Worm (Caenorhabditis elegans) whole organism, young adult: ENCODE results near the gene ttr-8.

Experiments
- B0035.1 ChIP-seq: sonication (generic microtip); optimal IDR thresholded peaks from 2 replicates; lab custom pipeline; 2016; ENCODE audit warnings: missing genetic modification characterization, mild to moderate bottlenecking, missing compliant biosample characterization, missing genotype, missing genetic modification reagents
- C17E4.6 ChIP-seq: fragments of 200-800 bp; sonication (Bioruptor generic); IDR thresholded peaks from 2 replicates; pipeline ENCODE4 v1.3.6; 2022; ENCODE audit warnings: missing genetic modification reagents, missing genetic modification characterization, missing compliant biosample characterization
- F23B12.7 ChIP-seq: sonication (generic microtip); optimal IDR thresholded peaks from 2 replicates; lab custom pipeline; 2017; ENCODE audit warnings: missing genetic modification characterization, mild to moderate bottlenecking, missing compliant biosample characterization, antibody characterized with exemption, moderate library complexity; ENCODE audit not compliant: insufficient read depth
- F49E8.2 ChIP-seq: sonication (generic microtip); optimal IDR thresholded peaks from 3 replicates; lab custom pipeline; 2017; ENCODE audit warnings: missing genetic modification characterization, mild to moderate bottlenecking, missing compliant biosample characterization, antibody characterized with exemption, moderate library complexity; ENCODE audit not compliant: insufficient read depth
- F55B11.4 ChIP-seq: sonication (generic microtip); optimal IDR thresholded peaks from 2 replicates; lab custom pipeline; 2016; ENCODE audit warnings: missing compliant biosample characterization, missing genetic modification characterization, borderline replicate concordance; ENCODE audit not compliant: insufficient read depth
- F57A8.1 ChIP-seq: fragments of 200-800 bp; sonication (Bioruptor generic); optimal IDR thresholded peaks from 2 replicates; lab custom pipeline; 2018; ENCODE audit warnings: mild to moderate bottlenecking, missing genetic modification characterization, moderate library complexity, missing compliant biosample characterization
- F57C9.4 ChIP-seq: sonication (generic microtip); optimal IDR thresholded peaks from 2 replicates; lab custom pipeline; 2017; ENCODE audit warnings: mild to moderate bottlenecking, missing genetic modification characterization, missing compliant biosample characterization
- T07F8.4 ChIP-seq: sonication (generic microtip); optimal IDR thresholded peaks from 2 replicates; lab custom pipeline; 2016; ENCODE audit warnings: mild to moderate bottlenecking, missing genetic modification characterization, moderate library complexity, missing compliant biosample characterization
- Y67H2A.10 ChIP-seq: fragments of 200-800 bp; sonication (Bioruptor generic); conservative IDR thresholded peaks from 2 replicates; pipeline ENCODE4 v1.3.6; 2022; ENCODE audit warnings: missing genetic modification reagents, missing genetic modification characterization, missing compliant biosample characterization
- ZK185.1 ChIP-seq: sonication (generic microtip); optimal IDR thresholded peaks from 2 replicates; lab custom pipeline; 2016; ENCODE audit warnings: mild to moderate bottlenecking, missing genetic modification characterization, missing compliant biosample characterization; ENCODE audit not compliant: poor library complexity, severe bottlenecking
- attf-3 ChIP-seq: fragments of 200-800 bp; sonication (Bioruptor generic); conservative IDR thresholded peaks from 2 replicates; pipeline ENCODE4 v1.3.6; 2022; ENCODE audit warnings: missing genetic modification reagents, missing genetic modification characterization, missing compliant biosample characterization
- attf-6 ChIP-seq: fragments of 200-800 bp; sonication (Bioruptor generic); IDR thresholded peaks from 2 replicates; pipeline ENCODE4 v1.3.6; 2022; ENCODE audit warnings: missing genetic modification reagents, missing genetic modification characterization, missing compliant biosample characterization
- chd-7 ChIP-seq: sonication (generic microtip); optimal IDR thresholded peaks from 2 replicates; lab custom pipeline; 2016; ENCODE audit warnings: mild to moderate bottlenecking, missing genetic modification characterization, moderate library complexity, missing compliant biosample characterization
- die-1 ChIP-seq: sonication (generic microtip); optimal IDR thresholded peaks from 2 replicates; lab custom pipeline; 2016; ENCODE audit warnings: missing genotype, mild to moderate bottlenecking, missing genetic modification characterization, missing compliant biosample characterization
- egl-18 ChIP-seq: fragments of 200-800 bp; sonication (Bioruptor generic); IDR thresholded peaks from 2 replicates; pipeline ENCODE4 v1.3.6; 2022; ENCODE audit warnings: missing genetic modification reagents, missing genetic modification characterization, missing compliant biosample characterization
- ets-4 ChIP-seq: fragments of 200-800 bp; sonication (Bioruptor generic); optimal IDR thresholded peaks from 2 replicates; lab custom pipeline; 2018; ENCODE audit warnings: mild to moderate bottlenecking, missing genetic modification characterization, missing compliant biosample characterization
- gei-17 ChIP-seq: fragments of 200-800 bp; sonication (Bioruptor generic); optimal IDR thresholded peaks from 2 replicates; lab custom pipeline; 2018; ENCODE audit warnings: mild to moderate bottlenecking, missing genetic modification characterization, missing compliant biosample characterization
- hlh-12 ChIP-seq: sonication (generic microtip); optimal IDR thresholded peaks from 2 replicates; lab custom pipeline; 2016; ENCODE audit warnings: missing genetic modification characterization, missing compliant biosample characterization
- hlh-26 ChIP-seq: fragments of 200-800 bp; sonication (Bioruptor generic); conservative IDR thresholded peaks from 2 replicates; pipeline ENCODE4 v1.3.6; 2022; ENCODE audit warnings: missing genetic modification reagents, missing genetic modification characterization, missing compliant biosample characterization
- hmg-1.2 ChIP-seq: fragments of 200-800 bp; sonication (Bioruptor generic); IDR thresholded peaks from 2 replicates; pipeline ENCODE4 v1.3.6; 2022; ENCODE audit warnings: missing genetic modification reagents, missing genetic modification characterization, missing compliant biosample characterization
- lin-26 ChIP-seq: fragments of 200-800 bp; sonication (Bioruptor generic); IDR thresholded peaks from 2 replicates; pipeline ENCODE4 v1.3.6; 2022; ENCODE audit warnings: missing genetic modification reagents, missing genetic modification characterization, missing compliant biosample characterization
- lin-40 ChIP-seq: sonication (generic microtip); optimal IDR thresholded peaks from 2 replicates; lab custom pipeline; 2016; ENCODE audit warnings: missing genetic modification characterization, mild to moderate bottlenecking, missing compliant biosample characterization, missing genotype, missing genetic modification reagents
- lir-1 ChIP-seq: fragments of 200-800 bp; sonication (Bioruptor generic); conservative IDR thresholded peaks from 2 replicates; pipeline ENCODE4 v1.3.6; 2022; ENCODE audit warnings: missing genetic modification reagents, missing genetic modification characterization, missing compliant biosample characterization
- madf-6 ChIP-seq: fragments of 200-800 bp; sonication (Bioruptor generic); IDR thresholded peaks from 2 replicates; pipeline ENCODE4 v1.3.6; 2022; ENCODE audit warnings: missing genetic modification reagents, missing genetic modification characterization, missing compliant biosample characterization
- madf-8 ChIP-seq: fragments of 200-800 bp; sonication (Bioruptor generic); conservative IDR thresholded peaks from 2 replicates; pipeline ENCODE4 v1.3.6; 2022; ENCODE audit warnings: missing genetic modification reagents, missing genetic modification characterization, missing compliant biosample characterization
- mel-28 ChIP-seq: sonication (generic microtip); optimal IDR thresholded peaks from 2 replicates; lab custom pipeline; 2016; ENCODE audit warnings: borderline replicate concordance, mild to moderate bottlenecking, missing genetic modification characterization, missing compliant biosample characterization
- nfyb-1 ChIP-seq: fragments of 200-800 bp; sonication (Bioruptor generic); IDR thresholded peaks from 2 replicates; pipeline ENCODE4 v1.3.6; 2022; ENCODE audit warnings: missing genetic modification reagents, missing genetic modification characterization, missing compliant biosample characterization
- nhr-120 ChIP-seq: fragments of 200-800 bp; sonication (Bioruptor generic); IDR thresholded peaks from 2 replicates; pipeline ENCODE4 v1.3.6; 2022; ENCODE audit warnings: missing genetic modification characterization, missing compliant biosample characterization
- nhr-80 ChIP-seq: sonication (generic microtip); optimal IDR thresholded peaks from 2 replicates; lab custom pipeline; 2016; ENCODE audit warnings: missing genetic modification characterization, missing compliant biosample characterization
- sdz-38 ChIP-seq: sonication (generic microtip); optimal IDR thresholded peaks from 2 replicates; lab custom pipeline; 2016; ENCODE audit warnings: missing genotype, missing genetic modification characterization, missing compliant biosample characterization
- unc-130 ChIP-seq: sonication (generic microtip); optimal IDR thresholded peaks from 2 replicates; lab custom pipeline; 2016; ENCODE audit warnings: missing genetic modification reagents, missing genetic modification characterization, missing compliant biosample characterization
- xnd-1 ChIP-seq: sonication (generic microtip); optimal IDR thresholded peaks from 2 replicates; lab custom pipeline; 2016; ENCODE audit warnings: missing genotype, missing genetic modification reagents, missing genetic modification characterization, missing compliant biosample characterization
- ztf-28 ChIP-seq: fragments of 200-800 bp; sonication (Bioruptor generic); IDR thresholded peaks from 2 replicates; pipeline ENCODE4 v1.3.6; 2022; ENCODE audit warnings: missing genetic modification reagents, missing genetic modification characterization, missing compliant biosample characterization

Gene ttr-8

DNA sequence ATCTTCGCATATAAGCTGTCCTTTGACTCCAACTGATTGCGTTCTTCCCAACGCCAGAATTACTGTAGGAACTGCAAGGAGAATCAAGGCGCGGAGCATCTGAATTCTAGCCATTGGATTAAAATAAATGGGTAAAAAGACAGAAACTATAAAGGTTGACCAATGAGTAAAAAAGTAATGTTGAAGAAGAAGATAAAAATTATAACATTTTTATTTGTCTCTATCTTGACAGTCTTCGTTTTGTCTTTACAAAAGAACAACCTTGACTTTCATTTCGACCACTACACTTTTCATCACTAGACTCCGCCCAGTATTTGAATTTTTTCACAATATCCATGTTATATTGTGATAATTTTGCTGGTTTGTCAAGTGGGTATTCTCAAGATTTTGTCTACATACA lies at the start of gene ttr-8:
Gene ttr-8 (minus strand): TSS at position 101 of the 400 bp plus-strand sequence.
- TF ChIP-seq T07F8.4 (tag; lab: Kevin White, UChicago): no peak
- TF ChIP-seq ZK185.1 (tag; lab: Kevin White, UChicago): no peak
- no peak for TF ChIP-seq attf-6 (GFP tag; lab: Robert Waterston, UW)
- TF ChIP-seq F57A8.1: no peak
- TF ChIP-seq egl-18 (GFP tag; lab: Robert Waterston, UW): no peak
- TF ChIP-seq die-1: no peak
- TF ChIP-seq ztf-28: no peak
- no peak for TF ChIP-seq ets-4 (GFP tag; lab: Kevin White, UChicago)
- TF ChIP-seq mel-28 (tag; lab: Kevin White, UChicago): no peak
- TF ChIP-seq hmg-1.2 (GFP tag; lab: Robert Waterston, UW): no peak
- no peak for TF ChIP-seq B0035.1 (tag; lab: Kevin White, UChicago)
- no peak for TF ChIP-seq sdz-38 (tag; lab: Kevin White, UChicago)
- TF ChIP-seq, all 124 proteins: peak for 0

ce11 chrIII:7614530-7614929 lies 49.4 kb upstream of the ttr-8 start, which contains the start of gene T04A6.2:
Gene T04A6.2 (plus strand): TSS chrIII:7614830.
- no peak for TF ChIP-seq xnd-1

ce11 chrIII:7609168-7609567 lies 44.0 kb upstream of the ttr-8 start, which contains the start of gene nsph-4.3:
Gene nsph-4.3 (minus strand): TSS chrIII:7609268.
- no peak for TF ChIP-seq F23B12.7 (tag; lab: Kevin White, UChicago)
- TF ChIP-seq nhr-80 (tag; lab: Kevin White, UChicago): no peak
- no peak for TF ChIP-seq lir-1
- no peak for TF ChIP-seq F55B11.4
- no peak for TF ChIP-seq gei-17 (GFP tag; lab: Kevin White, UChicago)
- no peak for TF ChIP-seq madf-8 (GFP tag; lab: Robert Waterston, UW)
- TF ChIP-seq C17E4.6 (GFP tag; lab: Robert Waterston, UW): no peak
- TF ChIP-seq xnd-1: no peak
- no peak for TF ChIP-seq nhr-120 (GFP tag; lab: Robert Waterston, UW)
- TF ChIP-seq madf-6 (GFP tag; lab: Robert Waterston, UW): no peak
- TF ChIP-seq unc-130 (GFP tag; lab: Kevin White, UChicago): no peak
- no peak for TF ChIP-seq hlh-26 (GFP tag; lab: Robert Waterston, UW)
- TF ChIP-seq hlh-12 (tag; lab: Kevin White, UChicago): no peak
- no peak for TF ChIP-seq attf-6 (GFP tag; lab: Robert Waterston, UW)
- TF ChIP-seq F49E8.2 (tag; lab: Kevin White, UChicago): no peak
- TF ChIP-seq F57C9.4 (tag; lab: Kevin White, UChicago): no peak
- TF ChIP-seq, all 124 proteins: peak for 0

- no peak for TF ChIP-seq nfyb-1 (GFP tag; lab: Robert Waterston, UW)
- no peak for TF ChIP-seq Y67H2A.10 (GFP tag; lab: Robert Waterston, UW)
- TF ChIP-seq chd-7 (tag; lab: Kevin White, UChicago): no peak
- TF ChIP-seq unc-130 (GFP tag; lab: Kevin White, UChicago): no peak
- no peak for TF ChIP-seq lin-26 (GFP tag; lab: Robert Waterston, UW)
- no peak for TF ChIP-seq lin-40 (tag; lab: Kevin White, UChicago)
Measured at ce11 chrIII:7608223-7608622, 43.1 kb upstream of the ttr-8 start, which contains the start of gene T04A6.3. Gene T04A6.3 (minus strand): TSS chrIII:7608323.

DNA sequence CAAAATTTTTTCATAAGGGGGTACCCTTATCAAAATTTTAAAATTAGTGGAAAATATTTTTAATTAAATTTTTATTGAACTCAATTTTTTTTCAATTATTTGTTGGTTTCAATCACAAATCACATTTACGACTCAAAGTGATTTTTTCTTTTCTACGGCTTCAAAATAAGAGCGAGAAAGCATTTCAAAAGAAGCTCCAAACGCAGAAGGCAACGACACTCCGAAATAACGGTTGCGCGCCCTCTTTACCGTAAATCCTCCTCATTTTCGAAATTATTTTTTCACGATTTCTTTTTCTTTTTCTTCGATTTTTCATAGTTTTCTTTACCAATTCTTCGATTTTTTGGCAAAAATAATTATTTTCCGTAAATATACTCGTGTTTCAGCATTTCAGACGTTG lies 35.9 kb upstream of the ttr-8 start:
- peak; percentile 86 for TF ChIP-seq attf-3
- TF ChIP-seq, all 124 proteins: peak for 1; not testable (repeated sequence) for 123
